Fruit fly (Drosophila melanogaster) whole organism, pupa: ENCODE data around the gene Spps.

Experiments used
- CG12605 ChIP-seq: fragments of 200-800 bp; sonication (Bioruptor generic); IDR thresholded peaks from 2 replicates; pipeline ENCODE4 v1.3.6; 2022; ENCODE audit warnings: missing biosample characterization, missing genetic modification characterization
- CG15710 ChIP-seq: fragments of 200-800 bp; sonication (Bioruptor generic); optimal IDR thresholded peaks from 2 replicates; lab custom pipeline; 2018; ENCODE audit warnings: missing biosample characterization, mild to moderate bottlenecking, missing genetic modification characterization, moderate library complexity
- CG17806 ChIP-seq: fragments of 200-800 bp; sonication (Bioruptor generic); optimal IDR thresholded peaks from 2 replicates; lab custom pipeline; 2018; ENCODE audit warnings: missing biosample characterization, mild to moderate bottlenecking, missing genetic modification characterization, moderate library complexity
- CG32121 ChIP-seq: fragments of 200-800 bp; sonication (Bioruptor generic); IDR thresholded peaks from 2 replicates; pipeline ENCODE4 v1.3.6; 2022; ENCODE audit warnings: missing biosample characterization, missing genetic modification characterization
- CG9948 ChIP-seq: fragments of 200-800 bp; sonication (Bioruptor generic); optimal IDR thresholded peaks from 2 replicates; lab custom pipeline; 2018; ENCODE audit warnings: missing biosample characterization, mild to moderate bottlenecking, missing genetic modification characterization, moderate library complexity
- Pif1A ChIP-seq: fragments of 200-800 bp; sonication (Bioruptor generic); optimal IDR thresholded peaks from 3 replicates; lab custom pipeline; 2016; ENCODE audit warnings: missing biosample characterization, missing genetic modification characterization
- Pif1B ChIP-seq: fragments of 200-800 bp; sonication (Bioruptor generic); optimal IDR thresholded peaks from 3 replicates; lab custom pipeline; 2016; ENCODE audit warnings: missing biosample characterization, missing genetic modification characterization
- fd96Ca ChIP-seq: fragments of 200-800 bp; sonication (Bioruptor generic); IDR thresholded peaks from 3 replicates; pipeline ENCODE4 v1.3.6; 2022; ENCODE audit warnings: missing biosample characterization, missing genetic modification characterization
- gl ChIP-seq: fragments of 200-800 bp; sonication (Bioruptor generic); optimal IDR thresholded peaks from 2 replicates; lab custom pipeline; 2018; ENCODE audit warnings: missing biosample characterization, mild to moderate bottlenecking, missing genetic modification characterization

DNA sequence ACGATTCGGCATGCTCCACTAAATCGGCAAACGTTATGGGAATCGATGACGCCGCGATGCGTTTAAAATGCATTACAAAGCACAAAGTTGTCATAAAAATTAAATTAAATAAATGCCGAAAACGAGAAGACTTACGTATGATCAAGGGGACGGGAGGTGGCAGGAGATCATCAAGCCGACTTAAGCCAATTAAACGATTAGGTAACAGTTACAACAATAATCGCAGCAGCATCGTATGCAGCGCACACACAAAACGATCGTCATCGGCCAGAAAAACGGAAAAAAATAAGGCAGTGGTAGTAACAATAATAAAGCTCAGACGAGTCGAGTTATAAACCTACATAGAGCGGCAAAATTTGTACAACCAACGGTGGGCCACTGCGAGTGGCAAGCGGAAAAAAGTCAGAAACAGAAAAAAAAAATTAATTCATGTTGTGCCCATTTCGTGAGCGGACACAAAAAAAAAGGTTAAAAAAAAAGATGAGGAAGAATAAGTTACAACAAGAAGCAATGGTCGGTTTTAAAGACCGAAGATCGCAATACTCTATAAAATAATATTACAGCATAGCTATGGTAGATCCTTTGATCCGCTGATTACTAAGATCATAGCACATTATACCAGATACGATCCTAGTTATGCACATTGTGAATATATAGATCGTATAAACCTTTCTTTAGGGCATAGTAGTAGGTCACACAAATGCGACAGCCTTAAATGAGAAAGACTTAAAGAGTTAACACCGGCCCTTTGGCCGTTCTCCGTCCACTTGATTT is 20.2 kb downstream of the Spps start:
- peak; percentile 47 for TF ChIP-seq Pif1A (GFP tag; lab: Kevin White, UChicago)
- no peak for TF ChIP-seq gl (tag; lab: Kevin White, UChicago)
- peak; percentile 38 for TF ChIP-seq Pif1B
- peak; percentile 33 for TF ChIP-seq CG15710 (tag; lab: Kevin White, UChicago)
- peak; percentile 39; the same call in 1 of the 2 replicates for TF ChIP-seq CG12605 (GFP tag; lab: Robert Waterston, UW)
- TF ChIP-seq CG32121 (GFP tag; lab: Robert Waterston, UW): no peak
- TF ChIP-seq CG9948 (tag; lab: Kevin White, UChicago): peak; percentile 8
- TF ChIP-seq CG17806 (tag; lab: Kevin White, UChicago): peak; percentile 24
- TF ChIP-seq fd96Ca (GFP tag; lab: Robert Waterston, UW): peak; percentile 34; the same call in 1 of the 3 replicates
